Worm (Caenorhabditis elegans): ENCODE data around the gene ZK507.1.

DNA sequence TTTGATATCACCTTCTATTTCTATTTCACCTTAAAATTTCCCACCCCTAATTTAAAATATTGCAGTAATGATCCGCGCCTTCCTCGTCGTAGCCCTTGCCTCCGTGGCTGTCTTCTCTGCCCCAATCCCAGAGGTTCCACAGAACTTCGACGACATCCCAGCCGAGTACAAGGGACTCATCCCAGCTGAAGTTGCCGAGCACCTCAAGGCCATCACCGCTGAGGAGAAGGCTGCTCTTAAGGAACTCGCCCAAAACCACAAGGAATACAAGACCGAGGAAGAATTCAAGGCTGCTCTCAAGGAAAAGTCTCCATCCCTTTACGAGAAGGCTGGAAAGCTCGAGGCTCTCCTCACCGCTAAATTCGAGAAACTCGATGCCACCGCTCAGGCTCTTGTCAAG is 19.3 kb downstream of the ZK507.1 start, which contains the start of gene far-2:
- TF ChIP-seq sptf-1 (tag; optimal IDR thresholded peaks at IDR 0.05) (no peak), skn-1 (tag; optimal IDR thresholded peaks at IDR 0.05) (no peak), lin-39 (tag; optimal IDR thresholded peaks at IDR 0.05) (no peak)

All from whole organism, L1 larva.